Worm (Caenorhabditis elegans): ENCODE results near the gene F09G8.5.

Gene F09G8.5

ce11 chrIII:8305304-8305703 is 50.5 kb downstream of the F09G8.5 start:
- no peak for TF ChIP-seq irx-1 (tag; optimal IDR thresholded peaks at IDR 0.05)
- no peak for TF ChIP-seq alr-1 (tag; optimal IDR thresholded peaks at IDR 0.05; ENCODE audit: borderline replicate concordance)
- no peak for TF ChIP-seq nhr-19 (GFP tag; conservative IDR thresholded peaks at IDR 0.05)
- no peak for TF ChIP-seq elt-3 (tag; optimal IDR thresholded peaks at IDR 0.05)
- TF ChIP-seq fkh-10 (GFP tag; optimal IDR thresholded peaks at IDR 0.05), result no peak
- no peak for TF ChIP-seq unc-30 (tag; optimal IDR thresholded peaks at IDR 0.05)
- no peak for TF ChIP-seq dsc-1 (tag; optimal IDR thresholded peaks at IDR 0.05)
- no peak for TF ChIP-seq nhr-12 (tag; optimal IDR thresholded peaks at IDR 0.05)
- TF ChIP-seq pag-3 (tag; optimal IDR thresholded peaks at IDR 0.05; ENCODE audit: borderline replicate concordance, insufficient read depth), result no peak
- no peak for TF ChIP-seq grh-1 (GFP tag; IDR thresholded peaks at IDR 0.05)
- no peak for TF ChIP-seq nhr-85 (tag)
- no peak for TF ChIP-seq ceh-88 (GFP tag; IDR thresholded peaks at IDR 0.05)
- no peak for TF ChIP-seq nhr-47 (tag; optimal IDR thresholded peaks at IDR 0.05)
- no peak for TF ChIP-seq ceh-90 (tag; optimal IDR thresholded peaks at IDR 0.05)
- TF ChIP-seq dpl-1 (GFP tag; optimal IDR thresholded peaks at IDR 0.05), result no peak
- TF ChIP-seq ceh-8 (GFP tag; optimal IDR thresholded peaks at IDR 0.05), result no peak

- no peak for TF ChIP-seq elt-2 (tag; optimal IDR thresholded peaks at IDR 0.05)
- no peak for TF ChIP-seq ces-1 (GFP tag; optimal IDR thresholded peaks at IDR 0.05)
- TF ChIP-seq efl-1 (optimal IDR thresholded peaks at IDR 0.05), result no peak
- no peak for TF ChIP-seq efl-1 (GFP tag; optimal IDR thresholded peaks at IDR 0.05 in 1 of 2)
- no peak for TF ChIP-seq unc-130 (tag; optimal IDR thresholded peaks at IDR 0.05)
- TF ChIP-seq lin-39 (tag; optimal IDR thresholded peaks at IDR 0.05), result no peak
- TF ChIP-seq lin-15B (tag; optimal IDR thresholded peaks at IDR 0.05), result no peak
- no peak for TF ChIP-seq mab-9 (GFP tag; IDR thresholded peaks at IDR 0.05)
- TF ChIP-seq swsn-7 (tag; optimal IDR thresholded peaks at IDR 0.05), result no peak
- TF ChIP-seq aly-2 (tag; optimal IDR thresholded peaks at IDR 0.05), result no peak
- no peak for TF ChIP-seq nhr-237 (tag; optimal IDR thresholded peaks at IDR 0.05)
- TF ChIP-seq rnt-1 (tag; optimal IDR thresholded peaks at IDR 0.05), result no peak
- no peak for TF ChIP-seq xbp-1 (tag; optimal IDR thresholded peaks at IDR 0.05)
- TF ChIP-seq nhr-12 (tag; optimal IDR thresholded peaks at IDR 0.05), result no peak
- no peak for TF ChIP-seq fkh-8 (tag; optimal IDR thresholded peaks at IDR 0.05)
- no peak for TF ChIP-seq ceh-88 (GFP tag; IDR thresholded peaks at IDR 0.05)
- TF ChIP-seq lin-35 (GFP tag; optimal IDR thresholded peaks at IDR 0.05), result no peak
- no peak for TF ChIP-seq zag-1 (tag; optimal IDR thresholded peaks at IDR 0.05)
- no peak for TF ChIP-seq ceh-8 (GFP tag; optimal IDR thresholded peaks at IDR 0.05)
- no peak for TF ChIP-seq irx-1 (tag; optimal IDR thresholded peaks at IDR 0.05)
These were observed 51.0 kb downstream of the F09G8.5 start for ce11 chrIII:8305816-8306215.

Measured in whole organism, L1 larva.